Worm (Caenorhabditis elegans): ENCODE results near the gene cgh-1.

The cgh-1 gene

ce11 chrIII:7465347-7465746 is 32.3 kb downstream of the cgh-1 start, which contains the start of gene fum-1 (continued):
- TF ChIP-seq lin-35 (GFP tag; optimal IDR thresholded peaks at IDR 0.05) (peak in 1 of 3 experiments; percentile 37), madf-6 (GFP tag; IDR thresholded peaks at IDR 0.05) (peak; percentile 40; the same call in 1 of the 2 replicates), nhr-27 (tag; optimal IDR thresholded peaks at IDR 0.05) (no peak), egrh-3 (GFP tag; IDR thresholded peaks at IDR 0.05) (no peak), hmg-20 (GFP tag; IDR thresholded peaks at IDR 0.05) (0 out of 2 replicates have a peak, but pooled peaks have one; percentile 11), efl-1 (GFP tag; optimal IDR thresholded peaks at IDR 0.05) (peak; percentile 54), bed-2 (GFP tag; IDR thresholded peaks at IDR 0.05) (0 out of 2 replicates have a peak, but pooled peaks have one; percentile 14), pbrm-1 (GFP tag; IDR thresholded peaks at IDR 0.05) (no peak), athp-1 (tag; optimal IDR thresholded peaks at IDR 0.05) (no peak), unc-130 (GFP tag; optimal IDR thresholded peaks at IDR 0.05) (no peak), ZK185.1 (tag; optimal IDR thresholded peaks at IDR 0.05; ENCODE audit: poor library complexity, severe bottlenecking) (no peak), ekl-4 (GFP tag; IDR thresholded peaks at IDR 0.05) (0 out of 2 replicates have a peak, but pooled peaks have one; percentile 29), zim-3 (tag; optimal IDR thresholded peaks at IDR 0.05) (no peak), F57A8.1 (GFP tag; optimal IDR thresholded peaks at IDR 0.05) (no peak), nhr-80 (tag; optimal IDR thresholded peaks at IDR 0.05) (peak; percentile 61), mcd-1 (GFP tag; IDR thresholded peaks at IDR 0.05) (peak; percentile 56), B0261.1 (tag; optimal IDR thresholded peaks at IDR 0.05) (no peak), lin-54 (GFP tag; optimal IDR thresholded peaks at IDR 0.05) (peak; percentile 10), dpl-1 (GFP tag; optimal IDR thresholded peaks at IDR 0.05) (no peak), lin-40 (tag; optimal IDR thresholded peaks at IDR 0.05) (peak; percentile 59), ama-1 (optimal IDR thresholded peaks at IDR 0.05) (peak; percentile 5), ama-1 (GFP tag; optimal IDR thresholded peaks at IDR 0.05) (no peak), Y67H2A.10 (GFP tag; conservative IDR thresholded peaks at IDR 0.05) (no peak), gei-17 (GFP tag; optimal IDR thresholded peaks at IDR 0.05) (no peak), F23B12.7 (tag; optimal IDR thresholded peaks at IDR 0.05; ENCODE audit: insufficient read depth) (no peak), die-1 (tag; optimal IDR thresholded peaks at IDR 0.05) (no peak), chd-7 (tag; optimal IDR thresholded peaks at IDR 0.05) (no peak), tlf-1 (GFP tag; optimal IDR thresholded peaks at IDR 0.05) (no peak), ztf-26 (tag; optimal IDR thresholded peaks at IDR 0.05) (peak; percentile 55), madf-10 (tag; optimal IDR thresholded peaks at IDR 0.05) (peak; percentile 40), nhr-120 (GFP tag; IDR thresholded peaks at IDR 0.05) (no peak), F10E7.11 (tag; optimal IDR thresholded peaks at IDR 0.05) (no peak), snpc-3.4 (tag; optimal IDR thresholded peaks at IDR 0.05) (peak; percentile 36), ceh-40 (GFP tag; IDR thresholded peaks at IDR 0.05) (no peak), ets-4 (GFP tag; optimal IDR thresholded peaks at IDR 0.05) (no peak)

ce11 chrIII:7463438-7464008 is 34.1 kb downstream of the cgh-1 start, which contains the start of gene H14A12.3:
H14A12.3 (plus strand) TSS chrIII:7463797.
- no peak for TF ChIP-seq hmg-1.2 (GFP tag; IDR thresholded peaks at IDR 0.05)
- no peak for TF ChIP-seq ceh-58 (GFP tag; IDR thresholded peaks at IDR 0.05)
- no peak for TF ChIP-seq rcor-1 (GFP tag; IDR thresholded peaks at IDR 0.05)
- no peak for TF ChIP-seq aptf-2 (GFP tag; conservative IDR thresholded peaks at IDR 0.05)
- TF ChIP-seq lsl-1 (GFP tag; optimal IDR thresholded peaks at IDR 0.05): peak; percentile 84
- TF ChIP-seq ztf-28 (GFP tag; IDR thresholded peaks at IDR 0.05): no peak
- no peak for TF ChIP-seq tlf-1 (GFP tag; optimal IDR thresholded peaks at IDR 0.05)
- no peak for TF ChIP-seq T26A5.8 (tag; optimal IDR thresholded peaks at IDR 0.05)
- peak; percentile 55; the same call in 1 of the 2 replicates for TF ChIP-seq ceh-91 (GFP tag; IDR thresholded peaks at IDR 0.05)
- TF ChIP-seq hlh-12 (tag; optimal IDR thresholded peaks at IDR 0.05): no peak
- TF ChIP-seq madf-6 (GFP tag; IDR thresholded peaks at IDR 0.05): peak; percentile 78
- TF ChIP-seq rec-8 (tag; optimal IDR thresholded peaks at IDR 0.05): no peak
- TF ChIP-seq die-1 (tag; optimal IDR thresholded peaks at IDR 0.05): no peak
- no peak for TF ChIP-seq hmg-20 (GFP tag; IDR thresholded peaks at IDR 0.05)
- TF ChIP-seq athp-1 (tag; optimal IDR thresholded peaks at IDR 0.05): no peak
- TF ChIP-seq pbrm-1 (GFP tag; IDR thresholded peaks at IDR 0.05): 0 out of 2 replicates have a peak, but pooled peaks have one; percentile 8
- TF ChIP-seq ekl-4 (GFP tag; IDR thresholded peaks at IDR 0.05): no peak
- TF ChIP-seq B0261.1 (tag; optimal IDR thresholded peaks at IDR 0.05): no peak
- no peak for TF ChIP-seq chd-7 (tag; optimal IDR thresholded peaks at IDR 0.05)
- no peak for TF ChIP-seq ztf-18 (tag; optimal IDR thresholded peaks at IDR 0.05)
- TF ChIP-seq xnd-1 (tag; optimal IDR thresholded peaks at IDR 0.05): peak; percentile 63
- no peak for TF ChIP-seq hlh-26 (GFP tag; conservative IDR thresholded peaks at IDR 0.05)
